Fruit fly (Drosophila melanogaster) whole organism, adult: ENCODE results near the gene CG14151.

Experiments
- CG11617 ChIP-seq: fragments of 200-800 bp; sonication (Bioruptor generic); optimal IDR thresholded peaks from 2 replicates; lab custom pipeline; 2017; ENCODE audit warnings: mild to moderate bottlenecking, missing biosample characterization, missing genetic modification reagents, missing genetic modification characterization
- CG14711 ChIP-seq: fragments of 200-800 bp; sonication (Bioruptor generic); optimal IDR thresholded peaks from 2 replicates; lab custom pipeline; 2018; ENCODE audit warnings: missing biosample characterization, mild to moderate bottlenecking, missing genetic modification characterization, moderate library complexity
- CG33017 ChIP-seq: fragments of 200-800 bp; sonication (Bioruptor generic); optimal IDR thresholded peaks from 2 replicates; lab custom pipeline; 2018; ENCODE audit warnings: missing biosample characterization, mild to moderate bottlenecking, missing genetic modification characterization, moderate library complexity
- CG5204 ChIP-seq: fragments of 200-800 bp; sonication (Bioruptor generic); optimal IDR thresholded peaks from 2 replicates; lab custom pipeline; 2016; ENCODE audit warnings: missing biosample characterization, missing genetic modification characterization
- CG7045 ChIP-seq: fragments of 200-800 bp; sonication (Bioruptor generic); optimal IDR thresholded peaks from 2 replicates; lab custom pipeline; 2017; ENCODE audit warnings: missing biosample characterization, mild to moderate bottlenecking, missing genetic modification characterization
- Hr96 ChIP-seq: fragments of 200-800 bp; sonication (Bioruptor generic); optimal IDR thresholded peaks from 2 replicates; lab custom pipeline; 2016; ENCODE audit warnings: missing biosample characterization, missing genetic modification characterization
- Mnt ChIP-seq: fragments of 200-800 bp; sonication (Bioruptor generic); optimal IDR thresholded peaks from 2 replicates; lab custom pipeline; 2016; ENCODE audit warnings: missing biosample characterization, mild to moderate bottlenecking, missing genetic modification characterization
- bab1 ChIP-seq: fragments of 200-800 bp; sonication (Bioruptor generic); optimal IDR thresholded peaks from 3 replicates; lab custom pipeline; 2019; ENCODE audit warnings: missing biosample characterization, mild to moderate bottlenecking, missing genetic modification characterization, moderate library complexity
- cnc ChIP-seq, 2 experiments: fragments of >200 bp; optimal IDR thresholded peaks; 2 replicates each; lab custom pipeline; 2017
- kay ChIP-seq: fragments of 200-800 bp; sonication (Bioruptor generic); peaks from one replicate; lab custom pipeline; 2016; ENCODE audit warnings: missing biosample characterization, missing genetic modification characterization, borderline replicate concordance
- ovo ChIP-seq: fragments of 200-800 bp; sonication (Bioruptor generic); optimal IDR thresholded peaks from 2 replicates; lab custom pipeline; 2016; ENCODE audit warnings: missing biosample characterization, missing genetic modification characterization
- pad ChIP-seq: fragments of 200-800 bp; sonication (Bioruptor generic); optimal IDR thresholded peaks from 3 replicates; lab custom pipeline; 2017; ENCODE audit warnings: missing biosample characterization, missing genetic modification characterization, mild to moderate bottlenecking, moderate library complexity, missing genetic modification reagents
- toe ChIP-seq: fragments of 200-800 bp; sonication (Bioruptor generic); optimal IDR thresholded peaks from 2 replicates; lab custom pipeline; 2016; ENCODE audit warnings: missing biosample characterization, missing genetic modification characterization

DNA sequence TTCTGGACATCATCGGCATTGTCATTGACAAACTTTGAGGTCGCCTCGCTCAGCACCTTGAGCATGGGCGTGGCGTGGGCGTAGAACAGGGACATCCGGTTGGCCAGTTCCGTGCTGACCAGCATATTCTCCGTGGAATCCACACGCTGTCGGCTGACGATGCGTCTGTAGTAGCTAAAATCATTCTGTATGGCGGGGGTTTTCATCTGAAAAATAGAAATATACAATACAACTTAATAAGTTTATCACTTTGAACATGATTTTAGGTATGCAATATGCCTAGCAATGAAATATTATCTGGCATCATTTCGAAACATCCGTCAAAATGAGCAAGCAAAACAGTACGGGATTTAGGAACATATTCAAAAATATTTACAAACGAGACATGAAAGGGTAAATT, 13.3 kb upstream of the CG14151 start, which contains the start of gene CG14154:
- TF ChIP-seq pad (GFP tag; lab: Kevin White, UChicago) = no peak
- TF ChIP-seq CG14711 = no peak
- TF ChIP-seq CG5204 (GFP tag; lab: Kevin White, UChicago) = no peak
- no peak for TF ChIP-seq cnc (optimal IDR thresholded peaks at IDR 0.05; lab: Kevin White, UChicago)
- no peak for TF ChIP-seq CG7045 (GFP tag; lab: Kevin White, UChicago)
- no peak for TF ChIP-seq CG33017 (tag; lab: Kevin White, UChicago)
- TF ChIP-seq bab1 = no peak
- TF ChIP-seq kay = no peak
- no peak for TF ChIP-seq ovo (GFP tag; lab: Kevin White, UChicago)
- TF ChIP-seq Mnt = no peak
- no peak for TF ChIP-seq CG11617 (GFP tag; lab: Kevin White, UChicago)
- no peak for TF ChIP-seq Hr96 (GFP tag; lab: Kevin White, UChicago)
- no peak for TF ChIP-seq toe (GFP tag; lab: Kevin White, UChicago)
